Worm (Caenorhabditis elegans) whole organism, L4 larva: ENCODE data around the gene nfi-1.

Source experiments
- F10B5.3 ChIP-seq: sonication (generic microtip); optimal IDR thresholded peaks from 2 replicates; lab custom pipeline; 2016; ENCODE audit warnings: mild to moderate bottlenecking, missing genetic modification characterization, missing compliant biosample characterization
- Y75B8A.6 ChIP-seq: fragments of 200-800 bp; sonication (Bioruptor generic); IDR thresholded peaks from 2 replicates; pipeline ENCODE4 v1.3.6; 2022; ENCODE audit warnings: missing genetic modification reagents, missing genetic modification characterization, missing compliant biosample characterization
- aha-1 ChIP-seq: fragments of 150-350 bp; peaks from one replicate; lab custom pipeline; 2014; ENCODE audit warnings: missing biosample characterization, missing genetic modification characterization
- arid-1 ChIP-seq: fragments of 200-800 bp; sonication (Bioruptor generic); conservative IDR thresholded peaks from 2 replicates; pipeline ENCODE4 v1.3.6; 2022; ENCODE audit warnings: missing genetic modification reagents, missing genetic modification characterization, missing compliant biosample characterization
- attf-4 ChIP-seq: sonication (generic microtip); optimal IDR thresholded peaks from 3 replicates; lab custom pipeline; 2017; ENCODE audit warnings: missing biosample characterization, missing genetic modification characterization
- ceh-20 ChIP-seq: fragments of 200-800 bp; sonication (Bioruptor generic); IDR thresholded peaks from 2 replicates; pipeline ENCODE4 v1.3.6; 2022; ENCODE audit warnings: missing genetic modification reagents, missing genetic modification characterization, missing compliant biosample characterization
- ceh-28 ChIP-seq: fragments of 150-350 bp; optimal IDR thresholded peaks from 2 replicates; lab custom pipeline; 2014; ENCODE audit warnings: missing biosample characterization, missing genetic modification reagents, missing genetic modification characterization
- ceh-62 ChIP-seq: sonication (generic microtip); optimal IDR thresholded peaks from 2 replicates; lab custom pipeline; 2017; ENCODE audit warnings: missing biosample characterization, missing genetic modification characterization
- ces-1 ChIP-seq: fragments of 150-350 bp; sonication (generic microtip); optimal IDR thresholded peaks from 4 replicates; lab custom pipeline; 2014; ENCODE audit warnings: missing biosample characterization, missing genetic modification reagents, missing genetic modification characterization
- daf-16 ChIP-seq, 3 experiments: sonication (generic microtip); optimal IDR thresholded peaks; 2 replicates each; lab custom pipeline; 2016 to 2017; ENCODE audit warnings: missing genetic modification characterization in 3 of 3, missing genetic modification reagents in 3 of 3, mild to moderate bottlenecking in 2 of 3, missing compliant biosample characterization in 2 of 3, missing biosample characterization in 1 of 3, moderate library complexity in 1 of 3
- dmd-8 ChIP-seq: fragments of 200-800 bp; sonication (Bioruptor generic); IDR thresholded peaks from 2 replicates; pipeline ENCODE4 v1.3.6; 2022; ENCODE audit warnings: missing genetic modification characterization, missing compliant biosample characterization
- dve-1 ChIP-seq: sonication (generic microtip); optimal IDR thresholded peaks from 2 replicates; lab custom pipeline; 2017; ENCODE audit warnings: antibody characterized with exemption, mild to moderate bottlenecking, missing genetic modification characterization, missing compliant biosample characterization; ENCODE audit not compliant: insufficient read depth
- egl-43 ChIP-seq: fragments of 200-800 bp; sonication (Bioruptor generic); IDR thresholded peaks from 2 replicates; pipeline ENCODE4 v1.3.6; 2022; ENCODE audit warnings: missing genetic modification reagents, missing genetic modification characterization, missing compliant biosample characterization
- hlh-11 ChIP-seq: fragments of 200-800 bp; sonication (Bioruptor generic); optimal IDR thresholded peaks from 2 replicates; lab custom pipeline; 2018; ENCODE audit warnings: mild to moderate bottlenecking, missing genetic modification characterization, missing compliant biosample characterization
- hlh-30 ChIP-seq: sonication (generic microtip); optimal IDR thresholded peaks from 2 replicates; lab custom pipeline; 2017; ENCODE audit warnings: antibody characterized with exemption, mild to moderate bottlenecking, missing genetic modification characterization, missing compliant biosample characterization; ENCODE audit not compliant: insufficient read depth
- lim-7 ChIP-seq: fragments of 200-800 bp; sonication (Bioruptor generic); IDR thresholded peaks from 2 replicates; pipeline ENCODE4 v1.3.6; 2022; ENCODE audit warnings: missing genetic modification characterization, missing compliant biosample characterization
- lin-1 ChIP-seq: fragments of 200-800 bp; sonication (Bioruptor generic); IDR thresholded peaks from 2 replicates; pipeline ENCODE4 v1.3.6; 2022; ENCODE audit warnings: missing genetic modification reagents, missing genetic modification characterization, missing compliant biosample characterization
- lin-38 ChIP-seq: fragments of 200-800 bp; sonication (Bioruptor generic); IDR thresholded peaks from 2 replicates; pipeline ENCODE4 v1.3.6; 2022; ENCODE audit warnings: missing genetic modification reagents, missing genetic modification characterization, missing compliant biosample characterization
- lin-39 ChIP-seq: fragments of 150-350 bp; optimal IDR thresholded peaks from 2 replicates; lab custom pipeline; 2014; ENCODE audit warnings: missing biosample characterization, missing genetic modification reagents, missing genetic modification characterization
- mdl-1 ChIP-seq, 2 experiments: fragments of 150-350 bp in 1 of 2; sonication (generic microtip) in 1 of 2; optimal IDR thresholded peaks; 2 replicates each; lab custom pipeline; 2014 to 2017; ENCODE audit warnings: missing biosample characterization in 2 of 2, missing genetic modification characterization in 2 of 2
- mxl-2 ChIP-seq: fragments of 200-800 bp; sonication (Bioruptor generic); conservative IDR thresholded peaks from 2 replicates; pipeline ENCODE4 v1.3.6; 2022; ENCODE audit warnings: missing genetic modification reagents, missing genetic modification characterization, missing compliant biosample characterization
- mxl-3 ChIP-seq: fragments of 200-800 bp; sonication (Bioruptor generic); optimal IDR thresholded peaks from 2 replicates; lab custom pipeline; 2018; ENCODE audit warnings: mild to moderate bottlenecking, missing genetic modification characterization, missing compliant biosample characterization
- nhr-102 ChIP-seq: sonication (generic microtip); optimal IDR thresholded peaks from 2 replicates; lab custom pipeline; 2016; ENCODE audit warnings: mild to moderate bottlenecking, missing genetic modification characterization, moderate library complexity, missing compliant biosample characterization
- nhr-11 ChIP-seq: fragments of 150-350 bp; optimal IDR thresholded peaks from 2 replicates; lab custom pipeline; 2014; ENCODE audit warnings: missing biosample characterization, missing genetic modification characterization
- nhr-237 ChIP-seq: sonication (generic microtip); optimal IDR thresholded peaks from 2 replicates; lab custom pipeline; 2017; ENCODE audit warnings: missing biosample characterization, missing genetic modification characterization
- nhr-42 ChIP-seq: fragments of 200-800 bp; sonication (Bioruptor generic); IDR thresholded peaks from 2 replicates; pipeline ENCODE4 v1.3.6; 2022; ENCODE audit warnings: missing genetic modification characterization, missing compliant biosample characterization
- nhr-48 ChIP-seq: sonication (generic microtip); optimal IDR thresholded peaks from 2 replicates; lab custom pipeline; 2016; ENCODE audit warnings: mild to moderate bottlenecking, missing genetic modification characterization, missing compliant biosample characterization
- php-3 ChIP-seq: fragments of 200-800 bp; sonication (Bioruptor generic); IDR thresholded peaks from 2 replicates; pipeline ENCODE4 v1.3.6; 2022; ENCODE audit warnings: missing genetic modification reagents, missing genetic modification characterization, missing compliant biosample characterization
- pqm-1 ChIP-seq: sonication (generic microtip); optimal IDR thresholded peaks from 2 replicates; lab custom pipeline; 2017; ENCODE audit warnings: missing biosample characterization, missing genetic modification characterization
- set-16 ChIP-seq: fragments of 200-800 bp; sonication (Bioruptor generic); IDR thresholded peaks from 2 replicates; pipeline ENCODE4 v1.3.6; 2022; ENCODE audit warnings: missing genetic modification reagents, missing genetic modification characterization, missing compliant biosample characterization
- skn-1 ChIP-seq: fragments of 150-350 bp; optimal IDR thresholded peaks from 2 replicates; lab custom pipeline; 2014; ENCODE audit warnings: missing biosample characterization, missing genetic modification characterization
- snpc-4 ChIP-seq: fragments of 150-350 bp; optimal IDR thresholded peaks from 2 replicates; lab custom pipeline; 2014; ENCODE audit warnings: missing biosample characterization, missing genetic modification characterization
- unc-39 ChIP-seq: sonication (generic microtip); optimal IDR thresholded peaks from 2 replicates; lab custom pipeline; 2017; ENCODE audit warnings: missing biosample characterization, missing genetic modification characterization
- zfp-3 ChIP-seq: fragments of 200-800 bp; sonication (Bioruptor generic); conservative IDR thresholded peaks from 2 replicates; pipeline ENCODE4 v1.3.6; 2022; ENCODE audit warnings: missing genetic modification reagents, missing genetic modification characterization, missing compliant biosample characterization
- zip-11 ChIP-seq: fragments of 200-800 bp; sonication (Bioruptor generic); IDR thresholded peaks from 2 replicates; pipeline ENCODE4 v1.3.6; 2022; ENCODE audit warnings: missing genetic modification characterization, missing compliant biosample characterization
- zip-2 ChIP-seq: fragments of 150-350 bp; optimal IDR thresholded peaks from 2 replicates; lab custom pipeline; 2014; ENCODE audit warnings: missing biosample characterization, missing genetic modification characterization
- ztf-7 ChIP-seq: fragments of 150-350 bp; optimal IDR thresholded peaks from 2 replicates; lab custom pipeline; 2014; ENCODE audit warnings: missing biosample characterization, missing genetic modification characterization

Gene nfi-1

ce11 chrII:7529078-7529683 lies 8.8 kb upstream of the nfi-1 start, which contains the start of gene ZK1290.5 (continued):
- peak; percentile 90 for TF ChIP-seq ceh-20 (GFP tag; lab: Robert Waterston, UW)
- TF ChIP-seq, all 104 proteins: peak for 49

- TF ChIP-seq set-16 (GFP tag; lab: Robert Waterston, UW) (peak; percentile 22; the same call in 1 of the 2 replicates), mxl-2 (GFP tag; lab: Robert Waterston, UW) (0 out of 2 replicates have a peak, but pooled peaks have one; percentile 26), lim-7 (no peak), skn-1 (tag; lab: Kevin White, UChicago) (no peak), zfp-3 (GFP tag; lab: Robert Waterston, UW) (peak; percentile 58; the same call in 1 of the 2 replicates), hlh-11 (tag; lab: Kevin White, UChicago) (peak; percentile 41), mxl-3 (GFP tag; lab: Kevin White, UChicago) (peak; percentile 0), egl-43 (GFP tag; lab: Robert Waterston, UW) (peak; percentile 46; the same call in 1 of the 2 replicates), zip-11 (GFP tag; lab: Robert Waterston, UW) (no peak), ces-1 (GFP tag; lab: Kevin White, UChicago) (no peak)
Observed at ce11 chrII:7530944-7531343, 7.0 kb upstream of the nfi-1 start, which contains the start of gene wrt-1. Gene wrt-1, plus strand, starts transcription at chrII:7530996.

DNA sequence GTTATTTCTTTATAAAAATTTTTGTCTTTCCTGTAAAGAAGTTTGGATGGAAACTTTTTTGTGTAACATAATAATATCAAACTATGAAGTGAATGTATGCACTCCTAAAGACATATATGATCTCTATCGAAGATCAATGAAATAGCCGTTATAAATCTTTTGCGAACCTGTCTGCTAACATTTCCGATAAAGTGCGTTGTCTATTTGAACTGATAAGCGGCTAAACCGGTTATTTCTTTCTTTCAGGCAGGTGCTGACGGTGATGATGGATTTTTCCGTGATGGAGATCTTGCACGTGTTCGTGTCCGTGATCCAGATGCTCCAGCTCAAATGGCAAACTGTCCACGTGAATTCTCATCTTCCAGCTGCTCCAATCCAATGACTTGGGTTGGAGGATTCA lies 6.5 kb upstream of the nfi-1 start:
- TF ChIP-seq hlh-30 (tag; lab: Kevin White, UChicago) = peak; percentile 27
- no peak for TF ChIP-seq aha-1 (tag; lab: Kevin White, UChicago)
- TF ChIP-seq nhr-11 (tag; lab: Kevin White, UChicago) = no peak
- no peak for TF ChIP-seq lin-39
- peak; percentile 8 for TF ChIP-seq hlh-11 (tag; lab: Kevin White, UChicago)
- no peak for TF ChIP-seq zip-2 (tag; lab: Kevin White, UChicago)
- no peak for TF ChIP-seq Y75B8A.6 (GFP tag; lab: Robert Waterston, UW)
- no peak for TF ChIP-seq lin-38 (GFP tag; lab: Robert Waterston, UW)
- no peak for TF ChIP-seq ceh-62 (tag; lab: Kevin White, UChicago)

DNA sequence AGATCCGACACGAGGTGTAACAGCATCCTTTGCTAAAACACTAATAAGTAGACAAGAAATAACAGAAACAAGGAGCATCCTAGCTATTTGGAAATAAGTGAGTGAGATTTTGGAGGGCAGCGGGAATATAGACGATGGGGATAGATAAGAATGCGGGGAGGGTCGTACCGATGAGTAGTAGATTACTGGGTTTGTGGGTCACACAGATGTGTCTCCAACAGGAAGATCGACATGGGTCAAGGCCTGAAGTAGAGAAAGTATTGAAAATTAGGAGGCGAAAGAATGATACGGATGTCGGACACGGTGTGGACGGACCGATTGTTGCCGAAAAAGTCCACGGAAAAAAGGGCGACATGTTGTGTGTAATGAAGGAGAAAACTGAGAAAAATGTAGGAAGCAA lies 3.6 kb upstream of the nfi-1 start, which contains the start of gene wrt-10:
wrt-10 (minus strand) TSS at position 195 of the 400 bp plus-strand sequence.
- no peak for TF ChIP-seq mdl-1 (tag; optimal IDR thresholded peaks at IDR 0.05; lab: Kevin White, UChicago)
- no peak for TF ChIP-seq F10B5.3 (tag; lab: Kevin White, UChicago)
- no peak for TF ChIP-seq ceh-28
- no peak for TF ChIP-seq attf-4 (tag; lab: Kevin White, UChicago)
- no peak for TF ChIP-seq nhr-48 (tag; lab: Kevin White, UChicago)
- TF ChIP-seq dmd-8 (GFP tag; lab: Robert Waterston, UW) = no peak
- no peak for TF ChIP-seq aha-1 (tag; lab: Kevin White, UChicago)
- TF ChIP-seq snpc-4 (tag; lab: Kevin White, UChicago) = no peak
- TF ChIP-seq ztf-7 (tag; lab: Kevin White, UChicago) = no peak
- TF ChIP-seq lin-1 (GFP tag; lab: Robert Waterston, UW) = no peak
- TF ChIP-seq lin-38 (GFP tag; lab: Robert Waterston, UW) = no peak
- TF ChIP-seq nhr-42 = no peak
- TF ChIP-seq nhr-237 = no peak
- TF ChIP-seq Y75B8A.6 (GFP tag; lab: Robert Waterston, UW) = no peak
- no peak for TF ChIP-seq arid-1 (GFP tag; lab: Robert Waterston, UW)
- TF ChIP-seq php-3 (GFP tag; lab: Robert Waterston, UW) = no peak
- TF ChIP-seq nhr-102 (tag; lab: Kevin White, UChicago) = no peak

- TF ChIP-seq lin-38 (GFP tag; lab: Robert Waterston, UW) = no peak
- peak; percentile 58 for TF ChIP-seq pqm-1
- TF ChIP-seq hlh-11 (tag; lab: Kevin White, UChicago) = peak; percentile 6
- no peak for TF ChIP-seq daf-16 (GFP tag; optimal IDR thresholded peaks at IDR 0.05; lab: Kevin White, UChicago)
- peak; percentile 5 for TF ChIP-seq daf-16 (tag; optimal IDR thresholded peaks at IDR 0.05; lab: Kevin White, UChicago)
- TF ChIP-seq unc-39 (tag; lab: Kevin White, UChicago) = no peak
- no peak for TF ChIP-seq lin-39
- peak; percentile 30 for TF ChIP-seq dve-1
Observed at ce11 chrII:7534934-7535333, 3.0 kb upstream of the nfi-1 start, which contains the start of gene ZK1290.13. Gene ZK1290.13, plus strand, starts transcription at chrII:7535006.
